Worm (Caenorhabditis elegans): ENCODE results near the gene C36E6.2.
A peak's percentile ranks its signal among the peaks of the same experiment; 100 is the strongest.

C36E6.2 gene

ce11 chrX:17472917-17473316, 21.4 kb downstream of the C36E6.2 start:
- TF ChIP-seq bed-3 (GFP tag; optimal IDR thresholded peaks at IDR 0.05) (no peak), hlh-1 (tag; optimal IDR thresholded peaks at IDR 0.05) (peak; percentile 76)

DNA sequence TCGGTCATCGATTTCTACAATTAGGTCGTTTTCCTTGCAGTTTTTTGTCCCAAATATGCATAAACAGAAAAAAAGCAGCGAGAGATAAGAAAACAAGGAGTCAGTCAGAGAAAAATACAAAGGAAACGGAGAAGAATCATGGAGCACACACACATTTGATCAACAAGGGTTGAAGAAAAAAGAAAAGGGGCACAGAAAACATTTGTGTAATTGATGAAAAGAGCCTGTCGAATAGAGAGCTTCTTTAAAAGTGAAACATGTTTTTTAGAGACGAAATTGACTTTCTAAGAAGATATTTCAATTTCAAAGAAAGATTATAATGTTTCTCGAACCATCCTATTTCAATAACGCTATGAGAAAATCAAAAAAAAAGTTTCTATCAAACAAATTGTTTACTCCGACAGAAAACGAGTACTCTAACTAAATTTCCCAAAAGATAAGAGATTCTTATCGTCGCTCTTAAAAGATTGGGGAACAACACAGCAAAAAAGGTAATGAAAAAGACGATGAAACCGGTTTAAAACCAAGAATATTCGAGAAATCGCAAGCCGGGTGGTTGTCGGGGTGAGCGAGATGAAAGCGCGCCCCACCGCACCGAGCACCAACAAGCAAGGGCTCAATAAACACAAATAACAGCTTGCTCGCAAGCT, 23.2 kb downstream of the C36E6.2 start, which contains the start of gene tps-1:
tps-1 (minus strand) TSS at position 14 of the 650 bp plus-strand sequence.
- TF ChIP-seq ceh-39 (tag; optimal IDR thresholded peaks at IDR 0.05) (no peak), drap-1 (GFP tag; optimal IDR thresholded peaks at IDR 0.05) (no peak), snpc-4 (tag; optimal IDR thresholded peaks at IDR 0.05) (no peak), sem-2 (GFP tag; optimal IDR thresholded peaks at IDR 0.05) (no peak), nhr-76 (tag; optimal IDR thresholded peaks at IDR 0.05) (no peak), mep-1 (tag; optimal IDR thresholded peaks at IDR 0.05) (no peak), bed-3 (GFP tag; optimal IDR thresholded peaks at IDR 0.05) (no peak), blmp-1 (tag; optimal IDR thresholded peaks at IDR 0.05) (no peak), flh-1 (GFP tag; optimal IDR thresholded peaks at IDR 0.05) (no peak)

ce11 chrX:17475974-17476373, 24.5 kb downstream of the C36E6.2 start:
- no peak for TF ChIP-seq mls-2 (tag; optimal IDR thresholded peaks at IDR 0.05)
- no peak for TF ChIP-seq pha-4 (tag; optimal IDR thresholded peaks at IDR 0.05)
- no peak for TF ChIP-seq hlh-1 (tag; optimal IDR thresholded peaks at IDR 0.05)
- no peak for TF ChIP-seq ceh-43 (GFP tag; optimal IDR thresholded peaks at IDR 0.05)
- TF ChIP-seq ztf-11 (tag; optimal IDR thresholded peaks at IDR 0.05) = no peak
- TF ChIP-seq snpc-4 (tag; optimal IDR thresholded peaks at IDR 0.05) = no peak
- no peak for TF ChIP-seq ceh-83 (GFP tag; optimal IDR thresholded peaks at IDR 0.05)
- TF ChIP-seq bed-3 (GFP tag; optimal IDR thresholded peaks at IDR 0.05) = no peak
- no peak for TF ChIP-seq zip-8 (tag; optimal IDR thresholded peaks at IDR 0.05)

ce11 chrX:17478677-17479076, 27.2 kb downstream of the C36E6.2 start:
- TF ChIP-seq nhr-2 (tag; optimal IDR thresholded peaks at IDR 0.05) = no peak
- TF ChIP-seq nhr-12 (tag; optimal IDR thresholded peaks at IDR 0.05) = no peak
- TF ChIP-seq sptf-1 (tag; optimal IDR thresholded peaks at IDR 0.05) = no peak
- TF ChIP-seq cnd-1 (tag; optimal IDR thresholded peaks at IDR 0.05) = no peak
- no peak for TF ChIP-seq nhr-76 (tag; optimal IDR thresholded peaks at IDR 0.05)
- no peak for TF ChIP-seq snpc-4 (tag; optimal IDR thresholded peaks at IDR 0.05)
- no peak for TF ChIP-seq hlh-1 (tag; optimal IDR thresholded peaks at IDR 0.05)
- no peak for TF ChIP-seq flh-1 (GFP tag; optimal IDR thresholded peaks at IDR 0.05)
- TF ChIP-seq tbx-8 (GFP tag; optimal IDR thresholded peaks at IDR 0.05) = no peak
- no peak for TF ChIP-seq ceh-43 (GFP tag; optimal IDR thresholded peaks at IDR 0.05)
- TF ChIP-seq elt-1 (tag; optimal IDR thresholded peaks at IDR 0.05; ENCODE audit: borderline replicate concordance, insufficient read depth) = no peak
- TF ChIP-seq unc-62 (GFP tag; optimal IDR thresholded peaks at IDR 0.05) = no peak

DNA sequence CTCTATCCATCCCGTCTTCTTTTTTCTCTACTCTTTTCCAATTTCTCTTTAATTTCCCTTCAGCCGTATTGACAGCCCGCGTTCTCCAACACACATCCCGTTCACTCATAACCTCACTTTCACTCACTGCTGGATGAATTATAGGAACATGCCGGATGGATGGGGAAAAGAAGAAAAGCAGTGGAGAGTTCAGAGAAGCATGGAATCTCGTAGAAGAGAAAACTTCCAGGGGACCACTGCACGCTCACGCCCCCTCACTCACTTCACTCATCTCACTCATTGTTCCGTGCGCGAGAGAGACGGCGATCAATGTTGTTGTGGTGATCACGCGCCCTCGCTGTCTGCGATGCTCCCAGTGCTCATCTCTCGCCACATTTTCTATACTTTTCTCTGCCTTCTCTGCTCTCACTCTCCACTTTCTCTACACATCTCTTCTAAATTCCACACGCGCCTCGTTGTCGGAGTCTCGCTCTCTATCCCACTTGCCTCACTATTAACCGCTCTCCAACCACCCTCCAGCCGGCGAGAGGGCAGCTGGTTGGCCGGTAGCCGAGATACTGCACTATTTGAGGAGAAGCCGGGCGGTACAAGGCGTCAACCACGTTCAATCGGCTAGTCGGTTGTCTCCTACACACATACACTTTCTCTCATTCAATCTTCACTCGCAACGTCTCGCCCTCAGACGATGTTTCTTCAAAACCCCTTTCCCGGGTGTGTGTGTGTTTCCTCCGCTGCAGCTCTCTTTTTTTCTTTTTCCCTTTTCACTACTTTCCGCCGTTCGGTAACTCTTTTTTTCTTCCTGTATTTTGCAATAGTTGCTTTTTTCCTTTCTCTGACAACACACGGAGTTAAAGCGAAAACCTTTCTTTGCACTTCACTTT, 28.5 kb downstream of the C36E6.2 start:
- TF ChIP-seq cnd-1 (tag; optimal IDR thresholded peaks at IDR 0.05) = peak; percentile 57
- TF ChIP-seq nhr-76 (tag; optimal IDR thresholded peaks at IDR 0.05) = no peak
- peak; percentile 58 for TF ChIP-seq mab-5 (tag; optimal IDR thresholded peaks at IDR 0.05)
- TF ChIP-seq ztf-11 (tag; optimal IDR thresholded peaks at IDR 0.05) = peak; percentile 61
- TF ChIP-seq M03D4.4 (tag; optimal IDR thresholded peaks at IDR 0.05) = no peak
- peak; percentile 66 for TF ChIP-seq lin-32 (GFP tag; optimal IDR thresholded peaks at IDR 0.05)
- TF ChIP-seq tbx-8 (GFP tag; optimal IDR thresholded peaks at IDR 0.05) = no peak
- peak; percentile 10 for TF ChIP-seq nhr-2 (tag; optimal IDR thresholded peaks at IDR 0.05)
- TF ChIP-seq flh-1 (GFP tag; optimal IDR thresholded peaks at IDR 0.05) = no peak
- TF ChIP-seq ceh-83 (GFP tag; optimal IDR thresholded peaks at IDR 0.05) = peak; percentile 40
- TF ChIP-seq ceh-39 (tag; optimal IDR thresholded peaks at IDR 0.05) = no peak
- peak; percentile 88 for TF ChIP-seq blmp-1 (tag; optimal IDR thresholded peaks at IDR 0.05)
- peak; percentile 60 for TF ChIP-seq unc-39 (tag; optimal IDR thresholded peaks at IDR 0.05)
- peak; percentile 52 for TF ChIP-seq pha-4 (tag; optimal IDR thresholded peaks at IDR 0.05)
- no peak for TF ChIP-seq elt-1 (tag; optimal IDR thresholded peaks at IDR 0.05; ENCODE audit: borderline replicate concordance, insufficient read depth)
- TF ChIP-seq ham-2 (GFP tag; optimal IDR thresholded peaks at IDR 0.05) = peak; percentile 99
- TF ChIP-seq nhr-237 (tag; optimal IDR thresholded peaks at IDR 0.05) = peak; percentile 70
- no peak for TF ChIP-seq lsy-2 (tag; optimal IDR thresholded peaks at IDR 0.05)
- TF ChIP-seq unc-120 (tag; optimal IDR thresholded peaks at IDR 0.05; ENCODE audit: poor library complexity, severe bottlenecking) = peak; percentile 92
- peak; percentile 94 for TF ChIP-seq mls-2 (tag; optimal IDR thresholded peaks at IDR 0.05)
- peak; percentile 67 for TF ChIP-seq hlh-1 (tag; optimal IDR thresholded peaks at IDR 0.05)
- TF ChIP-seq lin-13 (tag; optimal IDR thresholded peaks at IDR 0.05) = no peak
- TF ChIP-seq sptf-1 (tag; optimal IDR thresholded peaks at IDR 0.05) = peak; percentile 75
- TF ChIP-seq unc-62 (GFP tag; optimal IDR thresholded peaks at IDR 0.05) = peak; percentile 94
- peak; percentile 14 for TF ChIP-seq ceh-43 (GFP tag; optimal IDR thresholded peaks at IDR 0.05)
- no peak for TF ChIP-seq snpc-4 (tag; optimal IDR thresholded peaks at IDR 0.05)
- TF ChIP-seq mep-1 (tag; optimal IDR thresholded peaks at IDR 0.05) = peak; percentile 27
- TF ChIP-seq ces-1 (GFP tag; optimal IDR thresholded peaks at IDR 0.05) = peak; percentile 90
- TF ChIP-seq drap-1 (GFP tag; optimal IDR thresholded peaks at IDR 0.05) = peak; percentile 73
